Worm (Caenorhabditis elegans): ENCODE results near the gene rom-4.
"Not testable (repeated sequence)": the region's sequence is repeated elsewhere in the genome, so short reads cannot be mapped to it uniquely, and the experiment has no call there.

The rom-4 gene

DNA sequence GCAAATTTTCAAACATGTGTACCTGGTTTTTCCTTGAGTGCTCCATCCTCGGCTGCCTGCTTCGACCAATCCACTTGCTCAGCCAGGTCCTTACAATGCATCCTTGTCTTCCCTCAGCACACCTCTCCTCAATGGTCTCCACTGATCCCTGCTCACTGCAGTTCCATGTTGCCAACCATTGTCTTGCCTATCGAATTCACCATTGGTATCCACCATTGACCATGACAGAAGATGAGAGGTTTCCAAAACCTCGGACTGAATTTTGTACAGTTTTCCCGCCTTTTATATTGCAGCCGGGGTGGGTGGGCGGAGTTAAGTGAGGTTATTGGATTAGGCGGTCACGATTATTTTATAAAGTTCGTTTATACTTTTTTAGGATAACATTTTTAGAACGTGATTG is 68.1 kb downstream of the rom-4 start, which contains the start of gene Y116A8C.467:
Gene Y116A8C.467, minus strand, starts transcription at position 101 of the 400 bp plus-strand sequence.
- not testable (repeated sequence) for TF ChIP-seq ztf-29 (GFP tag; IDR thresholded peaks at IDR 0.05); med-1 (GFP tag; optimal IDR thresholded peaks at IDR 0.05; ENCODE audit: insufficient read depth); T22C8.4 (GFP tag; IDR thresholded peaks at IDR 0.05)

Measured in whole organism, midembryonic.